Fruit fly (Drosophila melanogaster): Measurements from ENCODE around the gene Prx6a.

The Prx6a gene

dm6 chr2L:2855204-2855768, 22.7 kb downstream of the Prx6a start (continued):
- TF ChIP-seq B-H1 (GFP tag; IDR thresholded peaks at IDR 0.05) (no peak; the same call in 2 of the 3 replicates), schlank (tag; optimal IDR thresholded peaks at IDR 0.05) (no peak), CG31365 (tag; optimal IDR thresholded peaks at IDR 0.05) (no peak), sim (GFP tag; IDR thresholded peaks at IDR 0.05) (peak; percentile 59; the same call in 1 of the 2 replicates), CG42726 (GFP tag; IDR thresholded peaks at IDR 0.05; ENCODE audit: partially characterized antibody) (0 out of 2 replicates have a peak, but pooled peaks have one; percentile 10), CG12071 (GFP tag; optimal IDR thresholded peaks at IDR 0.05) (no peak), CG17361 (GFP tag; IDR thresholded peaks at IDR 0.05) (no peak), MBD-R2 (GFP tag; IDR thresholded peaks at IDR 0.05) (no peak), croc (GFP tag; conservative IDR thresholded peaks at IDR 0.05) (no peak), sr (GFP tag; IDR thresholded peaks at IDR 0.05) (0 out of 3 replicates have a peak, but pooled peaks have one; percentile 3), CG30403 (GFP tag; optimal IDR thresholded peaks at IDR 0.05) (no peak), CG9932 (GFP tag; IDR thresholded peaks at IDR 0.05) (no peak), Pdp1 (GFP tag; optimal IDR thresholded peaks at IDR 0.05) (peak in 1 of 2 experiments; percentile 74), gsb (GFP tag; IDR thresholded peaks at IDR 0.05) (no peak), CG7786 (GFP tag; optimal IDR thresholded peaks at IDR 0.05) (no peak), CG11504 (tag; optimal IDR thresholded peaks at IDR 0.05) (no peak), cato (GFP tag; optimal IDR thresholded peaks at IDR 0.05; ENCODE audit: borderline replicate concordance) (no peak), Taf1 (GFP tag; IDR thresholded peaks at IDR 0.05) (no peak), pzg (GFP tag; optimal IDR thresholded peaks at IDR 0.05) (no peak), grn (GFP tag; optimal IDR thresholded peaks at IDR 0.05) (no peak), vvl (GFP tag; IDR thresholded peaks at IDR 0.05) (no peak), CG7745 (tag; optimal IDR thresholded peaks at IDR 0.05) (no peak), Bteb2 (GFP tag; optimal IDR thresholded peaks at IDR 0.05) (no peak), TFAM (GFP tag; optimal IDR thresholded peaks at IDR 0.05) (no peak), Ssrp (tag; optimal IDR thresholded peaks at IDR 0.05) (no peak), CG11723 (GFP tag; optimal IDR thresholded peaks at IDR 0.05) (no peak), CG2129 (GFP tag; IDR thresholded peaks at IDR 0.05; ENCODE audit: partially characterized antibody) (no peak), vnd (GFP tag; IDR thresholded peaks at IDR 0.05; ENCODE audit: partially characterized antibody) (no peak), gsb-n (tag; optimal IDR thresholded peaks at IDR 0.05) (no peak), nmo (GFP tag; optimal IDR thresholded peaks at IDR 0.05) (no peak), Hr78 (GFP tag; optimal IDR thresholded peaks at IDR 0.05) (peak in 1 of 2 experiments; percentile 99), salm (tag; optimal IDR thresholded peaks at IDR 0.05) (no peak), CG10979 (tag; optimal IDR thresholded peaks at IDR 0.05) (no peak), CG7372 (GFP tag; IDR thresholded peaks at IDR 0.05) (no peak), Dip3 (GFP tag; optimal IDR thresholded peaks at IDR 0.05) (no peak), CG9609 (GFP tag; optimal IDR thresholded peaks at IDR 0.05) (no peak), Sry-β (GFP tag; optimal IDR thresholded peaks at IDR 0.05) (no peak), CG1602 (GFP tag; optimal IDR thresholded peaks at IDR 0.05) (no peak), H2.0 (GFP tag; IDR thresholded peaks at IDR 0.05) (no peak), en (GFP tag; optimal IDR thresholded peaks at IDR 0.05) (no peak), CG2202 (tag; optimal IDR thresholded peaks at IDR 0.05) (no peak), ci (GFP tag; IDR thresholded peaks at IDR 0.05) (no peak), sisA (GFP tag; IDR thresholded peaks at IDR 0.05) (no peak), sqz (GFP tag; optimal IDR thresholded peaks at IDR 0.05) (no peak), CG1529 (GFP tag; optimal IDR thresholded peaks at IDR 0.05) (no peak), tin (GFP tag; optimal IDR thresholded peaks at IDR 0.05) (no peak), Dip2 (GFP tag; IDR thresholded peaks at IDR 0.05) (no peak), CG6791 (GFP tag; IDR thresholded peaks at IDR 0.05; ENCODE audit: partially characterized antibody) (no peak), eve (GFP tag; optimal IDR thresholded peaks at IDR 0.05) (no peak), tap (tag; optimal IDR thresholded peaks at IDR 0.05) (no peak), CG34224 (GFP tag; IDR thresholded peaks at IDR 0.05; ENCODE audit: partially characterized antibody) (no peak)
